Worm (Caenorhabditis elegans): ENCODE results near the gene F13B12.7.

DNA sequence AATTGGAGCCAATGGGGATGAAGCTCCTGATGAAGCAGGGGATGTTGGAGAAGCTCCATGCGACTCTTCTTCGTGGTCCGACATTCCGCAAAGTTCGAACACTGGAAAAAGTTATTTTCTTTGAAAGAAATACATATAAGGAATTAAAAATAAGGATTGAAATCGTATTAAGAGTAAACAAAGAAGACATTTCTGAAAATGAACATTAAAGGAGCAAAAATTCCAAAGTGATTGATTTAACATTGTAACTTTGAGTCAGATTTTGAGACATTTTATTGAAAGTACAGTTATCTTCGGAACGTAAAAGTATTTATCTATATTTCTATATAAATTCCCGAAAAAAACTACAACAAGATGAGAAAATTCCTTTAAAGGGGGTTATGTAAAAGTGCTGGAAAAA, 19.1 kb upstream of the F13B12.7 start, which contains the start of gene F13B12.1:
- no peak for TF ChIP-seq nhr-76 (tag; optimal IDR thresholded peaks at IDR 0.05)
- TF ChIP-seq mep-1 (tag; optimal IDR thresholded peaks at IDR 0.05) = no peak
- no peak for TF ChIP-seq daf-8 (GFP tag; IDR thresholded peaks at IDR 0.05)
- TF ChIP-seq lin-15B (tag; optimal IDR thresholded peaks at IDR 0.05) = no peak
- TF ChIP-seq daf-12 (tag; optimal IDR thresholded peaks at IDR 0.05) = no peak
- no peak for TF ChIP-seq unc-130 (GFP tag; optimal IDR thresholded peaks at IDR 0.05)
- TF ChIP-seq aly-2 (tag; optimal IDR thresholded peaks at IDR 0.05) = no peak
- TF ChIP-seq nhr-10 (tag; optimal IDR thresholded peaks at IDR 0.05) = no peak
- no peak for TF ChIP-seq snpc-4 (tag; optimal IDR thresholded peaks at IDR 0.05)
- TF ChIP-seq unc-62 (GFP tag; optimal IDR thresholded peaks at IDR 0.05 in 1 of 2) = peak in 1 of 2 experiments; percentile 70
- TF ChIP-seq unc-62 (tag; optimal IDR thresholded peaks at IDR 0.05) = no peak
- no peak for TF ChIP-seq nhr-25 (tag; optimal IDR thresholded peaks at IDR 0.05; ENCODE audit: borderline replicate concordance, insufficient read depth)
- no peak for TF ChIP-seq attf-4 (tag; optimal IDR thresholded peaks at IDR 0.05)

All from whole organism, L4 larva.